Fruit fly (Drosophila melanogaster): ENCODE measurements around the gene mus312.

mus312 gene

DNA sequence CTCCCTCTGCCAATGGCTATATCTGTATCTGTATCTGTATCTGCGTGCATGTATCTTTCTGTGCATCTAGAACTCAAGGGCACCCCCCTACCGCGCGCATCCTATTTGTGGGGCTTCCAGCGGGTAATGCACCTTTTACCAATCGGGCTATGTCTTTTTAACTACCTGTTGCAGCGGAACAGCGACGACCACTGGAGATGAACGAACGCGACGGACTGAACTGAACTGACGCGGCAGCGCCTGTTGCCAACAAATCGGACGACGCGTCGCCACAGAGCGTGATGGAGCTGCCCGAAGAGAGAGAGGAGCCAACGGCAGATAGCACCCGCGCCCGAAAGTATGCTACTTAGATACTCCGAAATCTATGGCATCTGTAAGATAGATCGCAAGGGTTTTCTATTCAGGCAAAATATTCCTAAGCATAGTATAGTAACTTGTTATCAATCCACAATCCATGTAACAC, 16.1 kb downstream of the mus312 start, which contains the start of gene Cln7 (continued):
- TF ChIP-seq da (GFP tag; optimal IDR thresholded peaks at IDR 0.05) (peak; percentile 30), ewg (GFP tag; optimal IDR thresholded peaks at IDR 0.05) (no peak), tio (GFP tag; optimal IDR thresholded peaks at IDR 0.05) (no peak), unc-4 (GFP tag; IDR thresholded peaks at IDR 0.05; ENCODE audit: partially characterized antibody) (peak; percentile 44), fru (optimal IDR thresholded peaks at IDR 0.05) (no peak), zfh2 (GFP tag; optimal IDR thresholded peaks at IDR 0.05) (no peak), chn (GFP tag; optimal IDR thresholded peaks at IDR 0.05) (peak; percentile 34), NK7.1 (GFP tag; optimal IDR thresholded peaks at IDR 0.05) (no peak), ci (GFP tag; IDR thresholded peaks at IDR 0.05) (peak; percentile 81), ems (GFP tag; optimal IDR thresholded peaks at IDR 0.05) (no peak), odd (GFP tag; optimal IDR thresholded peaks at IDR 0.05) (peak; percentile 49), Hr78 (GFP tag; optimal IDR thresholded peaks at IDR 0.05) (peak in 1 of 2 experiments; percentile 11), otp (GFP tag; IDR thresholded peaks at IDR 0.05) (peak; percentile 59; the same call in 1 of the 3 replicates), tna (GFP tag; IDR thresholded peaks at IDR 0.05; ENCODE audit: partially characterized antibody) (peak; percentile 57; the same call in 1 of the 2 replicates), zfh1 (GFP tag; IDR thresholded peaks at IDR 0.05) (peak; percentile 19; the same call in 1 of the 3 replicates), Hmr (GFP tag; optimal IDR thresholded peaks at IDR 0.05) (peak; percentile 57), MBD-R2 (GFP tag; IDR thresholded peaks at IDR 0.05) (no peak), nau (GFP tag; optimal IDR thresholded peaks at IDR 0.05) (no peak), croc (GFP tag; conservative IDR thresholded peaks at IDR 0.05) (no peak), ssp (GFP tag; IDR thresholded peaks at IDR 0.05) (no peak), rib (GFP tag; IDR thresholded peaks at IDR 0.05) (peak; percentile 43; the same call in 1 of the 2 replicates), CkIIα-i1 (GFP tag; IDR thresholded peaks at IDR 0.05) (no peak), CG12769 (tag; optimal IDR thresholded peaks at IDR 0.05) (no peak), CG11696 (GFP tag; IDR thresholded peaks at IDR 0.05) (no peak), Fer2 (tag; optimal IDR thresholded peaks at IDR 0.05) (no peak), Drgx (GFP tag; IDR thresholded peaks at IDR 0.05) (peak; percentile 42; the same call in 1 of the 2 replicates), CG7357 (GFP tag; IDR thresholded peaks at IDR 0.05) (no peak), CG4854 (GFP tag; optimal IDR thresholded peaks at IDR 0.05) (no peak), Atf3 (GFP tag; optimal IDR thresholded peaks at IDR 0.05) (no peak), NC2β (GFP tag; optimal IDR thresholded peaks at IDR 0.05) (no peak), gsb (GFP tag; IDR thresholded peaks at IDR 0.05) (peak; percentile 35; the same call in 1 of the 2 replicates), trem (tag; optimal IDR thresholded peaks at IDR 0.05) (peak; percentile 31), MTF-1 (GFP tag; optimal IDR thresholded peaks at IDR 0.05; ENCODE audit: borderline replicate concordance) (peak; percentile 64), Lpt (GFP tag; optimal IDR thresholded peaks at IDR 0.05) (no peak), Dbx (GFP tag; IDR thresholded peaks at IDR 0.05) (peak; percentile 58; the same call in 1 of the 3 replicates), TFAM (GFP tag; optimal IDR thresholded peaks at IDR 0.05) (no peak), E2f1 (GFP tag; IDR thresholded peaks at IDR 0.05) (no peak), NFAT (GFP tag; IDR thresholded peaks at IDR 0.05) (peak; percentile 50; the same call in 1 of the 2 replicates), Asciz (GFP tag; optimal IDR thresholded peaks at IDR 0.05) (no peak), CG1603 (tag; optimal IDR thresholded peaks at IDR 0.05) (peak; percentile 27), prd (optimal IDR thresholded peaks at IDR 0.05) (no peak), prd (GFP tag; IDR thresholded peaks at IDR 0.05) (no peak), Adf1 (GFP tag; IDR thresholded peaks at IDR 0.05) (peak; percentile 85), Hey (tag; optimal IDR thresholded peaks at IDR 0.05) (no peak), CG7928 (GFP tag; optimal IDR thresholded peaks at IDR 0.05) (no peak), pfk (GFP tag; optimal IDR thresholded peaks at IDR 0.05) (peak; percentile 8), CG6175 (GFP tag; IDR thresholded peaks at IDR 0.05) (peak; percentile 29; the same call in 1 of the 3 replicates), sens (GFP tag) (peak; percentile 90), tap (tag; optimal IDR thresholded peaks at IDR 0.05) (no peak), CG4707 (GFP tag; optimal IDR thresholded peaks at IDR 0.05) (peak; percentile 59), C15 (GFP tag; IDR thresholded peaks at IDR 0.05) (peak; percentile 29; the same call in 1 of the 3 replicates), klu (GFP tag; IDR thresholded peaks at IDR 0.05) (no peak)

All from whole organism, embryonic.